Worm (Caenorhabditis elegans): ENCODE data around the gene C35A11.2.

- TF ChIP-seq him-1 (tag; optimal IDR thresholded peaks at IDR 0.05), result no peak
- TF ChIP-seq dao-5 (tag; optimal IDR thresholded peaks at IDR 0.05), result no peak
These were observed 33.8 kb downstream of the C35A11.2 start, which contains the start of gene F08F3.6 for ce11 chrV:5419915-5420314.

Data from whole organism, L4/young adult.